Worm (Caenorhabditis elegans) whole organism, L3 larva: ENCODE measurements around the gene nspc-19.

Experiments
- R02D3.7 ChIP-seq: fragments of 150-350 bp; optimal IDR thresholded peaks from 2 replicates; lab custom pipeline; 2014; ENCODE audit warnings: missing biosample characterization, missing genetic modification characterization
- ZK546.5 ChIP-seq: sonication (generic microtip); optimal IDR thresholded peaks from 2 replicates; lab custom pipeline; 2017; ENCODE audit warnings: missing biosample characterization, missing genetic modification characterization
- aly-2 ChIP-seq: fragments of 150-350 bp; optimal IDR thresholded peaks from 2 replicates; lab custom pipeline; 2014; ENCODE audit warnings: missing biosample characterization, missing genetic modification characterization
- ceh-28 ChIP-seq: fragments of 150-350 bp; optimal IDR thresholded peaks from 2 replicates; lab custom pipeline; 2014; ENCODE audit warnings: missing biosample characterization, missing genetic modification reagents, missing genetic modification characterization
- egl-27 ChIP-seq: sonication (generic microtip); optimal IDR thresholded peaks from 4 replicates; lab custom pipeline; 2017; ENCODE audit warnings: missing biosample characterization, missing genetic modification reagents, missing genetic modification characterization
- egl-5 ChIP-seq: fragments of 150-350 bp; optimal IDR thresholded peaks from 2 replicates; lab custom pipeline; 2017; ENCODE audit warnings: missing biosample characterization, missing genetic modification reagents, missing genetic modification characterization, inconsistent platforms
- elt-1 ChIP-seq: fragments of 150-350 bp; optimal IDR thresholded peaks from 2 replicates; lab custom pipeline; 2014; ENCODE audit warnings: missing biosample characterization, missing genetic modification characterization
- elt-2 ChIP-seq: sonication (generic microtip); optimal IDR thresholded peaks from 2 replicates; lab custom pipeline; 2016; ENCODE audit warnings: missing genetic modification reagents, mild to moderate bottlenecking, missing genetic modification characterization, missing compliant biosample characterization
- elt-3 ChIP-seq, 3 experiments: fragments of 150-350 bp in 1 of 3; sonication (generic microtip) in 2 of 3; optimal IDR thresholded peaks; 2 replicates in 2 of 3; 4 replicates in 1 of 3; lab custom pipeline; 2014 to 2017; ENCODE audit warnings: missing biosample characterization in 3 of 3, missing genetic modification characterization in 3 of 3
- eor-1 ChIP-seq, 2 experiments: fragments of 150-350 bp; optimal IDR thresholded peaks; 2 replicates each; lab custom pipeline; 2014 to 2018; ENCODE audit warnings: missing biosample characterization in 2 of 2, missing genetic modification characterization in 2 of 2
- fkh-10 ChIP-seq: sonication (generic microtip); optimal IDR thresholded peaks from 2 replicates; lab custom pipeline; 2017; ENCODE audit warnings: missing biosample characterization, missing genetic modification reagents, missing genetic modification characterization
- fkh-2 ChIP-seq: fragments of 150-350 bp; optimal IDR thresholded peaks from 2 replicates; lab custom pipeline; 2014; ENCODE audit warnings: missing biosample characterization, missing genetic modification reagents, missing genetic modification characterization
- fos-1 ChIP-seq: fragments of 150-350 bp; optimal IDR thresholded peaks from 2 replicates; lab custom pipeline; 2014; ENCODE audit warnings: missing biosample characterization, missing genetic modification characterization
- hmg-11 ChIP-seq: sonication (generic microtip); optimal IDR thresholded peaks from 2 replicates; lab custom pipeline; 2016; ENCODE audit warnings: missing genetic modification characterization, missing compliant biosample characterization
- jun-1 ChIP-seq: fragments of 150-350 bp; optimal IDR thresholded peaks from 2 replicates; lab custom pipeline; 2014; ENCODE audit warnings: missing biosample characterization, missing genetic modification reagents, missing genetic modification characterization
- lin-15B ChIP-seq: fragments of 150-350 bp; optimal IDR thresholded peaks from 2 replicates; lab custom pipeline; 2014; ENCODE audit warnings: missing biosample characterization, missing genetic modification characterization
- lin-39 ChIP-seq: fragments of 150-350 bp; optimal IDR thresholded peaks from 2 replicates; lab custom pipeline; 2018; ENCODE audit warnings: missing biosample characterization, missing genetic modification reagents, missing genetic modification characterization
- mdl-1 ChIP-seq: fragments of 150-350 bp; optimal IDR thresholded peaks from 2 replicates; lab custom pipeline; 2014; ENCODE audit warnings: missing biosample characterization, missing genetic modification characterization
- mml-1 ChIP-seq: fragments of 150-350 bp; sonication (generic microtip); optimal IDR thresholded peaks from 3 replicates; lab custom pipeline; 2014; ENCODE audit warnings: missing biosample characterization, missing genetic modification characterization
- nfya-1 ChIP-seq: sonication (generic microtip); optimal IDR thresholded peaks from 2 replicates; lab custom pipeline; 2017; ENCODE audit warnings: missing genetic modification characterization, mild to moderate bottlenecking, missing compliant biosample characterization, antibody characterized with exemption, moderate library complexity; ENCODE audit not compliant: insufficient read depth
- nhr-11 ChIP-seq: fragments of 150-350 bp; optimal IDR thresholded peaks from 2 replicates; lab custom pipeline; 2014; ENCODE audit warnings: missing biosample characterization, missing genetic modification characterization
- nhr-12 ChIP-seq: fragments of 150-350 bp; optimal IDR thresholded peaks from 2 replicates; lab custom pipeline; 2014; ENCODE audit warnings: missing biosample characterization, missing genetic modification characterization
- nhr-23 ChIP-seq: fragments of 150-350 bp; optimal IDR thresholded peaks from 2 replicates; lab custom pipeline; 2014; ENCODE audit warnings: missing biosample characterization, missing genetic modification reagents, missing genetic modification characterization
- nhr-237 ChIP-seq: fragments of 150-350 bp; optimal IDR thresholded peaks from 2 replicates; lab custom pipeline; 2014; ENCODE audit warnings: missing biosample characterization, missing genetic modification characterization
- nhr-25 ChIP-seq: sonication (generic microtip); optimal IDR thresholded peaks from 2 replicates; lab custom pipeline; 2017; ENCODE audit warnings: missing biosample characterization, missing genetic modification characterization
- nhr-43 ChIP-seq: sonication (generic microtip); optimal IDR thresholded peaks from 2 replicates; lab custom pipeline; 2016; ENCODE audit warnings: mild to moderate bottlenecking, missing genetic modification characterization, missing compliant biosample characterization; ENCODE audit not compliant: poor library complexity, severe bottlenecking
- nhr-67 ChIP-seq: fragments of 150-350 bp; optimal IDR thresholded peaks from 2 replicates; lab custom pipeline; 2014; ENCODE audit warnings: missing biosample characterization, missing genetic modification characterization
- nhr-76 ChIP-seq: fragments of 150-350 bp; sonication (generic microtip); optimal IDR thresholded peaks from 5 replicates; lab custom pipeline; 2014; ENCODE audit warnings: missing biosample characterization, missing genetic modification characterization
- nhr-77 ChIP-seq: fragments of 150-350 bp; optimal IDR thresholded peaks from 2 replicates; lab custom pipeline; 2014; ENCODE audit warnings: missing biosample characterization, missing genetic modification characterization
- pha-4 ChIP-seq: fragments of 150-350 bp; optimal IDR thresholded peaks from 2 replicates; lab custom pipeline; 2014; ENCODE audit warnings: missing biosample characterization, missing genetic modification reagents, missing genetic modification characterization
- pqm-1 ChIP-seq: fragments of 150-350 bp; optimal IDR thresholded peaks from 2 replicates; lab custom pipeline; 2017; ENCODE audit warnings: missing biosample characterization, missing genetic modification characterization, inconsistent platforms
- sea-2 ChIP-seq: fragments of 150-350 bp; sonication (generic microtip); optimal IDR thresholded peaks from 4 replicates; lab custom pipeline; 2014; ENCODE audit warnings: missing biosample characterization, missing genetic modification reagents, missing genetic modification characterization
- skn-1 ChIP-seq: fragments of 150-350 bp; optimal IDR thresholded peaks from 2 replicates; lab custom pipeline; 2014; ENCODE audit warnings: missing biosample characterization, missing genetic modification characterization
- snpc-4 ChIP-seq: fragments of 150-350 bp; optimal IDR thresholded peaks from 2 replicates; lab custom pipeline; 2014; ENCODE audit warnings: missing biosample characterization, missing genetic modification characterization
- tbx-2 ChIP-seq: sonication (generic microtip); optimal IDR thresholded peaks from 2 replicates; lab custom pipeline; 2016; ENCODE audit warnings: mild to moderate bottlenecking, missing genetic modification characterization, missing compliant biosample characterization
- unc-62 ChIP-seq: fragments of 150-350 bp; sonication (generic microtip); optimal IDR thresholded peaks from 4 replicates; lab custom pipeline; 2014; ENCODE audit warnings: missing biosample characterization, missing genetic modification reagents, missing genetic modification characterization
- ztf-11 ChIP-seq: fragments of 150-350 bp; optimal IDR thresholded peaks from 2 replicates; lab custom pipeline; 2014; ENCODE audit warnings: missing biosample characterization, missing genetic modification characterization

nspc-19 gene

DNA sequence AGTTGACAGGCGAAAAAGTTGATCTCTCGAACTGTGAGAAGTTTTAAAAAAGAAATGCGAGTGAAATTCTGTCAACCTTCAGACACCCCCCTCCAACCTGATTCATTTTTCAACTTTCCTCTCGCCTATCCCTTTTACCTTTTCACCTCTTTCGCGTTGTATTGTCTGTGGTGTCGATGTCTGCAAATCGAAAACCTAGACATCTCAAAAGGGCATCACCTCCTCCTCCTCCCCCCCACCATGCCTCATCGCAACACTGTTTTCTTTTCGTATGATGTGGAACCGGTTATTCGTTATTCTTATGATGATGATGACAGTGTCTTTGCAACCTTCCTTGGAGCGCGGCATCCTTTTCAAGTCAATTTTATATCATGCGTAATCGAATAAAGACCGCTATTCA, 20.5 kb upstream of the nspc-19 start:
- TF ChIP-seq nfya-1 (no peak), nhr-76 (no peak), nhr-67 (no peak), tbx-2 (tag; lab: Kevin White, UChicago) (no peak), fkh-2 (tag; lab: Kevin White, UChicago) (no peak), nhr-25 (tag; lab: Kevin White, UChicago) (peak; percentile 98), nhr-77 (tag; lab: Kevin White, UChicago) (no peak), nhr-237 (no peak), mml-1 (tag; lab: Kevin White, UChicago) (no peak), unc-62 (GFP tag; lab: Kevin White, UChicago) (peak; percentile 38), nhr-23 (tag; lab: Kevin White, UChicago) (peak; percentile 42), nhr-43 (tag; lab: Kevin White, UChicago) (peak; percentile 77), ZK546.5 (tag; lab: Kevin White, UChicago) (no peak), egl-27 (tag; lab: Kevin White, UChicago) (peak; percentile 8), elt-1 (tag; lab: Kevin White, UChicago) (peak; percentile 79), elt-3 (tag; optimal IDR thresholded peaks at IDR 0.05; lab: Kevin White, UChicago) (peak in 1 of 3 experiments; percentile 35)

DNA sequence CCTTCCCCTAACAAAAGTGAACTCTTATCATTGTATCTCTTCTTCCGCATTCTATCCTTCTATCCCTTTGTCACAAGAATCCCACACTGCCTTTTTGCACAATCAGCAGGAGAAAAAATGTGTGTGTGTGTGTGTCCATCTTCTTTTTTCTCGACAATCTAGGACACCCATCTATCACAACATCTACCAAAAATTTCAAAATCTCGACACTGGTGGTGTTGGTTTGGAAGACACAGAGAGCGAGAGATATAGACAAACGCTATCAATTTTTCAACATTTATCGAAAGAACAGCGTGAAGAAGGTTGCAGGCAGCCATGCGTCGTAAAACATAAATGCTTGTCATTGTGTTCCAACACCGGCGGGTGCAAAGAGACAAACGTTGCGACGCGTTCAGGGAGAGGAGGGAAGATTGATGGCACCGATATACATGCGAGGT, 19.7 kb upstream of the nspc-19 start:
- TF ChIP-seq nhr-67 (no peak), snpc-4 (tag; lab: Kevin White, UChicago) (no peak), jun-1 (no peak), tbx-2 (tag; lab: Kevin White, UChicago) (no peak), mml-1 (tag; lab: Kevin White, UChicago) (no peak), fos-1 (tag; lab: Kevin White, UChicago) (no peak), ztf-11 (tag; lab: Kevin White, UChicago) (no peak), egl-27 (tag; lab: Kevin White, UChicago) (peak; percentile 15), nhr-11 (tag; lab: Kevin White, UChicago) (peak; percentile 59), ZK546.5 (tag; lab: Kevin White, UChicago) (no peak), nhr-23 (tag; lab: Kevin White, UChicago) (peak; percentile 90), nhr-25 (tag; lab: Kevin White, UChicago) (peak; percentile 82), hmg-11 (tag; lab: Kevin White, UChicago) (no peak), nhr-77 (tag; lab: Kevin White, UChicago) (no peak), egl-5 (tag; lab: Kevin White, UChicago) (peak; percentile 34), aly-2 (no peak), nhr-43 (tag; lab: Kevin White, UChicago) (peak; percentile 61), elt-2 (peak; percentile 13), lin-15B (tag; lab: Kevin White, UChicago) (peak; percentile 12), unc-62 (GFP tag; lab: Kevin White, UChicago) (peak; percentile 91), nfya-1 (peak; percentile 45), fkh-2 (tag; lab: Kevin White, UChicago) (no peak), ceh-28 (peak; percentile 62), R02D3.7 (tag; lab: Kevin White, UChicago) (no peak), lin-39 (tag; lab: Kevin White, UChicago) (peak; percentile 58), skn-1 (tag; lab: Kevin White, UChicago) (no peak), elt-1 (tag; lab: Kevin White, UChicago) (peak; percentile 89), pqm-1 (tag; lab: Kevin White, UChicago) (no peak), elt-3 (tag; optimal IDR thresholded peaks at IDR 0.05; lab: Kevin White, UChicago) (peak; percentile 45 to 69 (median 60)), eor-1 (tag; optimal IDR thresholded peaks at IDR 0.05; lab: Kevin White, UChicago) (no peak)

DNA sequence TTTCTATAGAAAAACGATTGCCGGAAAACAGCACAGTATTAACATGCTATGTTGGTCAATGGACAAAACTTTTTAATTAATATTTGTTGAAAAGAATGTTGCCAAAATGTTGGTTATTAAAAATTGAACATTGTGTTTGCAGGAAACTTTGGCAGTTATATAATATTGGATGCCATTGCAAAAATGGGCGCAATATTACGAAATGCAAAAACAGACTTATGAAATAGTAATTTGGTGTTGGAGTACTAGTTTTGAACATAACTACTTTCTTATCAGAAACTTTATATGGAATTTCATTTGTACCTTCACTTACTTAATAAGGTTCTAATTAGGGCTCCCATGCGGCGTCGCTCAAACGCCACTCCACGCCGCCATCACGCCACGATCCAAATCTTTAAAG, 18.1 kb upstream of the nspc-19 start:
- TF ChIP-seq aly-2 (no peak), nhr-12 (tag; lab: Kevin White, UChicago) (no peak), lin-39 (tag; lab: Kevin White, UChicago) (no peak), fkh-10 (no peak), sea-2 (no peak), mdl-1 (no peak), nfya-1 (no peak), unc-62 (GFP tag; lab: Kevin White, UChicago) (no peak)

DNA sequence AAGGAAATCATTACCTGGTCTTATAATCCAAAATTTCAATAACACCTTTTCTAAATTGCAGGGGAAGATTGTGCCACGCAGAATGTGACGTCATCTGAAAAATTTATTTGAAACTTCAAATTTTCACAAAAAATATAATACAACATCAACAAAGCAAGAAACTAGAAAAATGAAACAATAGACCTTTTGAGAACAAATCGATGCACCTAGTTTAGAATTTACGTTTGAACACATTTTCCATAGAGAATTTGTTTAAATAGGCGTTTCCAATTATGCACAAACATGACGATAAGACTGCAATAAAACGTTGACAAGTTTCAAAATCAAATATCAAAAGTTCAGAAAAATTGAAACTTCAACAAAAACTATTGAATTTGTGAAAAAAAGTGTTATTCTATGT, 15.7 kb upstream of the nspc-19 start, which contains the start of gene fbxa-141:
TSS of gene fbxa-141 (minus strand) at position 101 of the 400 bp plus-strand sequence.
- TF ChIP-seq nhr-76 (no peak), skn-1 (tag; lab: Kevin White, UChicago) (no peak), pha-4 (tag; lab: Kevin White, UChicago) (no peak), tbx-2 (tag; lab: Kevin White, UChicago) (no peak), egl-5 (tag; lab: Kevin White, UChicago) (no peak), mml-1 (tag; lab: Kevin White, UChicago) (no peak), R02D3.7 (tag; lab: Kevin White, UChicago) (no peak), nhr-43 (tag; lab: Kevin White, UChicago) (no peak), nhr-12 (tag; lab: Kevin White, UChicago) (no peak), nhr-77 (tag; lab: Kevin White, UChicago) (no peak)
